Worm (Caenorhabditis elegans) whole organism, L2 larva: Measurements from ENCODE around the gene C07E3.9.

Source experiments
- C34F6.9 ChIP-seq: fragments of 150-350 bp; optimal IDR thresholded peaks from 2 replicates; lab custom pipeline; 2014; ENCODE audit warnings: missing biosample characterization, missing genetic modification characterization
- F13H6.1 ChIP-seq: sonication (generic microtip); optimal IDR thresholded peaks from 2 replicates; lab custom pipeline; 2016; ENCODE audit warnings: missing genetic modification characterization, missing compliant biosample characterization
- R02D3.7 ChIP-seq: fragments of 150-350 bp; optimal IDR thresholded peaks from 2 replicates; lab custom pipeline; 2014; ENCODE audit warnings: missing biosample characterization, missing genetic modification characterization
- Y55F3AM.14 ChIP-seq: fragments of 200-800 bp; sonication (Bioruptor generic); optimal IDR thresholded peaks from 2 replicates; lab custom pipeline; 2018; ENCODE audit warnings: mild to moderate bottlenecking, missing genetic modification characterization, missing compliant biosample characterization
- ZK546.5 ChIP-seq: sonication (generic microtip); optimal IDR thresholded peaks from 2 replicates; lab custom pipeline; 2017; ENCODE audit warnings: missing biosample characterization, missing genetic modification characterization
- aly-2 ChIP-seq: fragments of 150-350 bp; optimal IDR thresholded peaks from 2 replicates; lab custom pipeline; 2014; ENCODE audit warnings: missing biosample characterization, missing genetic modification characterization
- blmp-1 ChIP-seq: sonication (generic microtip); optimal IDR thresholded peaks from 2 replicates; lab custom pipeline; 2017; ENCODE audit warnings: missing genetic modification characterization, mild to moderate bottlenecking, missing compliant biosample characterization, antibody characterized with exemption, moderate library complexity; ENCODE audit not compliant: insufficient read depth
- ceh-16 ChIP-seq: fragments of 150-350 bp; optimal IDR thresholded peaks from 2 replicates; lab custom pipeline; 2014; ENCODE audit warnings: missing biosample characterization, missing genetic modification characterization
- ceh-82 ChIP-seq: fragments of 150-350 bp; optimal IDR thresholded peaks from 2 replicates; lab custom pipeline; 2014; ENCODE audit warnings: missing biosample characterization, missing genetic modification characterization
- crh-2 ChIP-seq: sonication (generic microtip); optimal IDR thresholded peaks from 2 replicates; lab custom pipeline; 2017; ENCODE audit warnings: missing biosample characterization, missing genetic modification characterization
- dmd-4 ChIP-seq: sonication (generic microtip); optimal IDR thresholded peaks from 2 replicates; lab custom pipeline; 2017; ENCODE audit warnings: missing biosample characterization, missing genetic modification characterization
- egl-27 ChIP-seq: sonication (generic microtip); optimal IDR thresholded peaks from 3 replicates; lab custom pipeline; 2017; ENCODE audit warnings: missing biosample characterization, missing genetic modification reagents, missing genetic modification characterization
- elt-1 ChIP-seq: fragments of 150-350 bp; optimal IDR thresholded peaks from 2 replicates; lab custom pipeline; 2014; ENCODE audit warnings: missing biosample characterization, missing genetic modification characterization
- elt-3 ChIP-seq: sonication (generic microtip); optimal IDR thresholded peaks from 2 replicates; lab custom pipeline; 2017; ENCODE audit warnings: missing biosample characterization, missing genetic modification characterization
- gmeb-1 ChIP-seq: fragments of 150-350 bp; optimal IDR thresholded peaks from 2 replicates; lab custom pipeline; 2014; ENCODE audit warnings: missing biosample characterization, missing genetic modification characterization
- lin-13 ChIP-seq: fragments of 150-350 bp; optimal IDR thresholded peaks from 2 replicates; lab custom pipeline; 2014; ENCODE audit warnings: missing biosample characterization, missing genetic modification reagents, missing genetic modification characterization
- lsy-2 ChIP-seq, 2 experiments: fragments of 150-350 bp in 1 of 2; sonication (generic microtip) in 1 of 2; optimal IDR thresholded peaks; 2 replicates each; lab custom pipeline; 2014 to 2017; ENCODE audit warnings: missing biosample characterization in 2 of 2, missing genetic modification characterization in 2 of 2
- mab-5 ChIP-seq: fragments of 150-350 bp; optimal IDR thresholded peaks from 2 replicates; lab custom pipeline; 2014; ENCODE audit warnings: missing biosample characterization, missing genetic modification characterization
- mbf-1 ChIP-seq: sonication (generic microtip); optimal IDR thresholded peaks from 2 replicates; lab custom pipeline; 2017; ENCODE audit warnings: missing biosample characterization, missing genetic modification characterization
- mdl-1 ChIP-seq, 2 experiments: fragments of 150-350 bp in 1 of 2; sonication (generic microtip) in 1 of 2; optimal IDR thresholded peaks; 2 replicates each; lab custom pipeline; 2017; ENCODE audit warnings: missing biosample characterization in 2 of 2, missing genetic modification characterization in 2 of 2
- nhr-10 ChIP-seq: sonication (generic microtip); optimal IDR thresholded peaks from 2 replicates; lab custom pipeline; 2017; ENCODE audit warnings: missing biosample characterization, missing genetic modification characterization
- nhr-12 ChIP-seq: fragments of 150-350 bp; optimal IDR thresholded peaks from 2 replicates; lab custom pipeline; 2014; ENCODE audit warnings: missing biosample characterization, missing genetic modification characterization
- nhr-25 ChIP-seq: fragments of 150-350 bp; sonication (generic microtip); optimal IDR thresholded peaks from 3 replicates; lab custom pipeline; 2014; ENCODE audit warnings: missing biosample characterization, missing genetic modification characterization
- nhr-6 ChIP-seq: fragments of 150-350 bp; optimal IDR thresholded peaks from 2 replicates; lab custom pipeline; 2014; ENCODE audit warnings: missing biosample characterization, missing genetic modification characterization
- nhr-77 ChIP-seq: fragments of 150-350 bp; optimal IDR thresholded peaks from 2 replicates; lab custom pipeline; 2014; ENCODE audit warnings: missing biosample characterization, missing genetic modification characterization
- sem-4 ChIP-seq: fragments of 150-350 bp; optimal IDR thresholded peaks from 2 replicates; lab custom pipeline; 2014; ENCODE audit warnings: missing biosample characterization, missing genetic modification reagents, missing genetic modification characterization
- sma-3 ChIP-seq: sonication (generic microtip); optimal IDR thresholded peaks from 2 replicates; lab custom pipeline; 2016; ENCODE audit warnings: missing genetic modification reagents, missing genetic modification characterization, missing compliant biosample characterization
- snpc-4 ChIP-seq: fragments of 150-350 bp; optimal IDR thresholded peaks from 2 replicates; lab custom pipeline; 2014; ENCODE audit warnings: missing biosample characterization, missing genetic modification characterization
- unc-39 ChIP-seq: fragments of 150-350 bp; optimal IDR thresholded peaks from 2 replicates; lab custom pipeline; 2014; ENCODE audit warnings: missing biosample characterization, missing genetic modification characterization
- unc-55 ChIP-seq: fragments of 150-350 bp; sonication (generic microtip); optimal IDR thresholded peaks from 3 replicates; lab custom pipeline; 2014; ENCODE audit warnings: missing biosample characterization, missing genetic modification reagents, missing genetic modification characterization
- unc-62 ChIP-seq: fragments of 150-350 bp; optimal IDR thresholded peaks from 2 replicates; lab custom pipeline; 2014; ENCODE audit warnings: missing biosample characterization, missing genetic modification reagents, missing genetic modification characterization
- zag-1 ChIP-seq: fragments of 150-350 bp; optimal IDR thresholded peaks from 2 replicates; lab custom pipeline; 2014; ENCODE audit warnings: missing biosample characterization, missing genetic modification characterization
- ztf-1 ChIP-seq: fragments of 200-800 bp; sonication (Bioruptor generic); conservative IDR thresholded peaks from 2 replicates; pipeline ENCODE4 v1.3.6; 2022; ENCODE audit warnings: missing genetic modification characterization, missing compliant biosample characterization
- ztf-11 ChIP-seq: sonication (generic microtip); optimal IDR thresholded peaks from 2 replicates; lab custom pipeline; 2017; ENCODE audit warnings: missing biosample characterization, missing genetic modification characterization
- ztf-4 ChIP-seq: fragments of 150-350 bp; optimal IDR thresholded peaks from 2 replicates; lab custom pipeline; 2014; ENCODE audit warnings: missing biosample characterization, missing genetic modification characterization

Gene C07E3.9

DNA sequence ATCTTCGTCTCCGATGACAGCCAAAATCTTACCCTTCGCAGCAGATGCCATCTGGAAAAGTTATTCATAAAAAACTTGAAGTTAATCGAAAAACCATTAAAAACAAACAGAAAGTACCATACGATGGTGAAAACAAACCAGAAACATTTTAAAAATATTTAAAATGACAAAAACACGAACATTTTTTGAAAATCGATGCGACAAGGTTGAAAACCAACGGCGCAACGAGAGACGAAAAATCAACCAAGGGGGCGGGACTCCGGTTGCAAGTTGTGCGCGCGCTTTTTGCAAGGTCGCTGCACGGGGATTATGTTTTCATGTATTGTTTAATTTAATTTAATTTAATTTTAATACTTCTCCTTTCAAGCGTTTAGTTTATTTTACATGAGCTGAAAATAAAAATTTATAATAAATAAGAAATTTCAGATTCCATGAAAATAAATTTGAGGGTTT, 46.9 kb upstream of the C07E3.9 start, which contains the start of gene vha-9 (continued):
- no peak for TF ChIP-seq Y55F3AM.14 (GFP tag; lab: Kevin White, UChicago)
- no peak for TF ChIP-seq zag-1 (tag; lab: Kevin White, UChicago)
- peak; percentile 9 for TF ChIP-seq mab-5 (tag; lab: Kevin White, UChicago)
- peak; percentile 77 for TF ChIP-seq F13H6.1
- TF ChIP-seq snpc-4 (tag; lab: Kevin White, UChicago): peak; percentile 39
- TF ChIP-seq mdl-1 (tag; optimal IDR thresholded peaks at IDR 0.05; lab: Kevin White, UChicago): no peak
- TF ChIP-seq elt-3 (tag; lab: Kevin White, UChicago): no peak
- TF ChIP-seq ceh-16: no peak
- no peak for TF ChIP-seq ztf-1 (GFP tag; lab: Robert Waterston, UW)
- no peak for TF ChIP-seq unc-39
- TF ChIP-seq aly-2: no peak
- TF ChIP-seq blmp-1 (tag; lab: Kevin White, UChicago): peak; percentile 38
- TF ChIP-seq crh-2 (tag; lab: Kevin White, UChicago): peak; percentile 69
- TF ChIP-seq elt-1: no peak
- TF ChIP-seq ztf-4 (tag; lab: Kevin White, UChicago): peak; percentile 63
- TF ChIP-seq ztf-11 (tag; lab: Kevin White, UChicago): no peak
- TF ChIP-seq mbf-1 (tag; lab: Kevin White, UChicago): no peak
- TF ChIP-seq ceh-82 (tag; lab: Kevin White, UChicago): no peak
- peak; percentile 86 for TF ChIP-seq unc-55 (GFP tag; lab: Kevin White, UChicago)
- no peak for TF ChIP-seq nhr-6 (tag; lab: Kevin White, UChicago)
- peak; percentile 79 for TF ChIP-seq lin-13 (GFP tag; lab: Kevin White, UChicago)

DNA sequence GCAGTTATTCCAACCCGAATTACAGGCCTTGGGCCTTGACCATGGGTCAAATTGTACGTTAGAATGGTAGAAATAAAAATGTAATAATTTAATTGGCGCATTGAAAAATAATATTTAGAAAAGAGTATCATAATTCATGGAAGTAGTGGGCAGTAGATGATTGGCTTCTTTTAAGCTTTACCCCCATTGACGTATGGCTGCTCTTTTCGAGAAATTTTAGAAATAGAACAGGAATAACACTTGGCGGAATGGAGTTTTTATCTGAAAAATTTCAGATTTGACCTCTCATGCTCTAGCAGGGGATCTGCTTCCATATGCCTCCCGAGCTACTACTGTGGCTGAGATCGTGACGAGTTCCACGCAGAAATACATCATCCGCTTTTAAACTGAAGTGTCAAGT, 41.8 kb upstream of the C07E3.9 start, which contains the start of gene gcy-4:
gcy-4 (minus strand) TSS at position 101 of the 400 bp plus-strand sequence.
- TF ChIP-seq lsy-2 (tag; optimal IDR thresholded peaks at IDR 0.05; lab: Kevin White, UChicago) (no peak), dmd-4 (tag; lab: Kevin White, UChicago) (no peak)

ce11 chrII:10309337-10309736, 41.2 kb upstream of the C07E3.9 start, which contains the start of gene ZK970.8:
TSS of gene ZK970.8 (plus strand) at chrII:10309637.
- TF ChIP-seq ZK546.5: no peak
- no peak for TF ChIP-seq zag-1 (tag; lab: Kevin White, UChicago)
- TF ChIP-seq elt-1: no peak
- TF ChIP-seq mab-5 (tag; lab: Kevin White, UChicago): no peak
- TF ChIP-seq mbf-1 (tag; lab: Kevin White, UChicago): no peak
- TF ChIP-seq sem-4 (tag; lab: Kevin White, UChicago): no peak
- no peak for TF ChIP-seq C34F6.9
- no peak for TF ChIP-seq unc-62 (GFP tag; lab: Kevin White, UChicago)
- TF ChIP-seq aly-2: no peak
- no peak for TF ChIP-seq nhr-10 (tag; lab: Kevin White, UChicago)
- no peak for TF ChIP-seq R02D3.7 (tag; lab: Kevin White, UChicago)
- TF ChIP-seq, all 48 proteins: peak for 0

ce11 chrII:10311973-10312372, 38.6 kb upstream of the C07E3.9 start, which contains the start of gene srlf-34:
TSS of gene srlf-34 (plus strand) at chrII:10312293.
- TF ChIP-seq sma-3 (GFP tag; lab: Kevin White, UChicago): peak; percentile 84
- peak; percentile 6 for TF ChIP-seq egl-27 (tag; lab: Kevin White, UChicago)
- no peak for TF ChIP-seq R02D3.7 (tag; lab: Kevin White, UChicago)

DNA sequence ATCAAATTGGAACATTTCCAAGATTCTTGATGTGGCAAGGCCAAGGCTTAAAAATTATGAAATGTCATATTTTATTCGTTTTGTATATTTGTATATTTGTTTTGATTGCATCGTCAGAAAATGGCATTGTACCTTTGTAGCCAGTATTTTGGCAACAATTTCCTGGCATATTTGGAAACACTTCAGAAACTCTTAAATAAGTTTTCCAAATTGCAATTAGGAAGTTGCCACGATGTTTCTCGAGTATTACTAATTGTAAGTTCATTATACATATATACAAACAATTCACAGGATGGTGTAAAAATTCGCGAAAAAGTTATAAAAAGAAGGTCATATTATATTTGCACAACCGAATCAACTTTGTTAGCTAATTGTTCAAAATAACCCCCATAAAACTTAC, 35.3 kb upstream of the C07E3.9 start, which contains the start of gene idpp-8:
idpp-8 (plus strand) TSS at position 301 of the 400 bp plus-strand sequence.
- TF ChIP-seq Y55F3AM.14 (GFP tag; lab: Kevin White, UChicago): no peak
- no peak for TF ChIP-seq nhr-77 (tag; lab: Kevin White, UChicago)
- no peak for TF ChIP-seq nhr-12 (tag; lab: Kevin White, UChicago)
- no peak for TF ChIP-seq ceh-82 (tag; lab: Kevin White, UChicago)
- TF ChIP-seq gmeb-1 (tag; lab: Kevin White, UChicago): no peak
- no peak for TF ChIP-seq elt-3 (tag; lab: Kevin White, UChicago)
- TF ChIP-seq ceh-16: no peak
- TF ChIP-seq mab-5 (tag; lab: Kevin White, UChicago): no peak
- no peak for TF ChIP-seq unc-55 (GFP tag; lab: Kevin White, UChicago)
- no peak for TF ChIP-seq ztf-11 (tag; lab: Kevin White, UChicago)
- no peak for TF ChIP-seq dmd-4 (tag; lab: Kevin White, UChicago)
- no peak for TF ChIP-seq aly-2
- no peak for TF ChIP-seq mbf-1 (tag; lab: Kevin White, UChicago)
- no peak for TF ChIP-seq nhr-25 (tag; lab: Kevin White, UChicago)
- no peak for TF ChIP-seq blmp-1 (tag; lab: Kevin White, UChicago)
- no peak for TF ChIP-seq nhr-6 (tag; lab: Kevin White, UChicago)
- no peak for TF ChIP-seq mdl-1 (tag; optimal IDR thresholded peaks at IDR 0.05; lab: Kevin White, UChicago)
